Fruit fly (Drosophila melanogaster) whole organism, embryonic: ENCODE results near the gene CG2059.

ENCODE experiments used
- Adf1 ChIP-seq: fragments of 200-800 bp; sonication (Bioruptor generic); IDR thresholded peaks from 2 replicates; pipeline ENCODE4 v1.3.6; 2022; ENCODE audit warnings: missing biosample characterization, missing genetic modification characterization
- CG10209 ChIP-seq: fragments of 200-800 bp; sonication (Bioruptor generic); optimal IDR thresholded peaks from 3 replicates; lab custom pipeline; 2017; ENCODE audit warnings: missing biosample characterization, mild to moderate bottlenecking, missing genetic modification characterization, missing genetic modification reagents
- CG12155 ChIP-seq: fragments of 200-800 bp; sonication (Bioruptor generic); optimal IDR thresholded peaks from 3 replicates; lab custom pipeline; 2016; ENCODE audit warnings: missing biosample characterization, missing genetic modification characterization
- CG13624 ChIP-seq: fragments of 200-800 bp; sonication (Bioruptor generic); optimal IDR thresholded peaks from 2 replicates; lab custom pipeline; 2016; ENCODE audit warnings: missing biosample characterization, missing genetic modification characterization
- CG13775 ChIP-seq: fragments of 200-800 bp; sonication (Bioruptor generic); optimal IDR thresholded peaks from 3 replicates; lab custom pipeline; 2017; ENCODE audit warnings: missing biosample characterization, mild to moderate bottlenecking, missing genetic modification characterization
- CG15601 ChIP-seq: fragments of 200-800 bp; sonication (Bioruptor generic); optimal IDR thresholded peaks from 3 replicates; lab custom pipeline; 2019; ENCODE audit warnings: missing biosample characterization, mild to moderate bottlenecking, missing genetic modification characterization, moderate library complexity
- CG1602 ChIP-seq: fragments of 200-800 bp; sonication (Bioruptor generic); optimal IDR thresholded peaks from 3 replicates; lab custom pipeline; 2016; ENCODE audit warnings: missing biosample characterization, missing genetic modification characterization
- CG32772 ChIP-seq: fragments of 200-800 bp; sonication (Bioruptor generic); IDR thresholded peaks from 2 replicates; pipeline ENCODE4 v1.3.6; 2022; ENCODE audit warnings: missing biosample characterization, missing genetic modification characterization
- CG3995 ChIP-seq: fragments of 200-800 bp; sonication (Bioruptor generic); optimal IDR thresholded peaks from 3 replicates; lab custom pipeline; 2016; ENCODE audit warnings: missing biosample characterization, missing genetic modification characterization
- CG42726 ChIP-seq: fragments of 200-800 bp; sonication (Bioruptor generic); IDR thresholded peaks from 2 replicates; pipeline ENCODE4 v1.3.6; 2022; ENCODE audit warnings: missing biosample characterization, missing genetic modification characterization; ENCODE audit not compliant: partially characterized antibody
- CG4617 ChIP-seq: fragments of 200-800 bp; sonication (Bioruptor generic); optimal IDR thresholded peaks from 3 replicates; lab custom pipeline; 2016; ENCODE audit warnings: missing biosample characterization, missing genetic modification characterization, borderline replicate concordance
- CG5180 ChIP-seq: fragments of 200-800 bp; sonication (Bioruptor generic); optimal IDR thresholded peaks from 3 replicates; lab custom pipeline; 2017; ENCODE audit warnings: missing biosample characterization, missing genetic modification characterization, mild to moderate bottlenecking, moderate library complexity, missing genetic modification reagents
- CG5245 ChIP-seq: fragments of 200-800 bp; sonication (Bioruptor generic); optimal IDR thresholded peaks from 3 replicates; lab custom pipeline; 2016; ENCODE audit warnings: missing biosample characterization, missing genetic modification characterization
- CG7271 ChIP-seq: fragments of 200-800 bp; sonication (Bioruptor generic); optimal IDR thresholded peaks from 2 replicates; lab custom pipeline; 2018; ENCODE audit warnings: missing biosample characterization, mild to moderate bottlenecking, missing genetic modification characterization, moderate library complexity
- CG7357 ChIP-seq: fragments of 200-800 bp; sonication (Bioruptor generic); IDR thresholded peaks from 3 replicates; pipeline ENCODE4 v1.3.6; 2022; ENCODE audit warnings: missing biosample characterization, missing genetic modification characterization
- CG7987 ChIP-seq: fragments of 200-800 bp; sonication (Bioruptor generic); optimal IDR thresholded peaks from 2 replicates; lab custom pipeline; 2018; ENCODE audit warnings: missing biosample characterization, mild to moderate bottlenecking, missing genetic modification characterization, moderate library complexity
- CG8388 ChIP-seq: fragments of 200-800 bp; sonication (Bioruptor generic); optimal IDR thresholded peaks from 2 replicates; lab custom pipeline; 2019; ENCODE audit warnings: missing biosample characterization, mild to moderate bottlenecking, missing genetic modification characterization, moderate library complexity
- CG9437 ChIP-seq: fragments of 200-800 bp; sonication (Bioruptor generic); optimal IDR thresholded peaks from 2 replicates; lab custom pipeline; 2018; ENCODE audit warnings: missing biosample characterization, mild to moderate bottlenecking, missing genetic modification characterization
- CHES-1-like ChIP-seq: fragments of 200-800 bp; sonication (Bioruptor generic); optimal IDR thresholded peaks from 2 replicates; lab custom pipeline; 2016; ENCODE audit warnings: missing biosample characterization, missing genetic modification characterization
- D19B ChIP-seq: fragments of 200-800 bp; sonication (Bioruptor generic); optimal IDR thresholded peaks from 2 replicates; lab custom pipeline; 2017; ENCODE audit warnings: missing biosample characterization, mild to moderate bottlenecking, missing genetic modification characterization
- E2f1 ChIP-seq: fragments of 200-800 bp; sonication (Bioruptor generic); IDR thresholded peaks from 2 replicates; pipeline ENCODE4 v1.3.6; 2022; ENCODE audit warnings: missing biosample characterization, missing genetic modification characterization
- ERR ChIP-seq: fragments of 200-800 bp; sonication (Bioruptor generic); optimal IDR thresholded peaks from 2 replicates; lab custom pipeline; 2016; ENCODE audit warnings: missing biosample characterization, missing genetic modification characterization
- Gsc ChIP-seq: fragments of 200-800 bp; sonication (Bioruptor generic); IDR thresholded peaks from 2 replicates; pipeline ENCODE4 v1.3.6; 2022; ENCODE audit warnings: missing biosample characterization, missing genetic modification characterization
- Hr39 ChIP-seq: fragments of >200 bp; optimal IDR thresholded peaks from 2 replicates; lab custom pipeline; 2017
- Hsf ChIP-seq: fragments of 200-800 bp; sonication (Bioruptor generic); optimal IDR thresholded peaks from 3 replicates; lab custom pipeline; 2016; ENCODE audit warnings: missing biosample characterization, missing genetic modification characterization
- Usf ChIP-seq: fragments of 200-800 bp; sonication (Bioruptor generic); optimal IDR thresholded peaks from 2 replicates; lab custom pipeline; 2017; ENCODE audit warnings: missing genotype, missing biosample characterization, missing genetic modification characterization
- ab ChIP-seq: fragments of 200-800 bp; sonication (Bioruptor generic); optimal IDR thresholded peaks from 2 replicates; lab custom pipeline; 2016; ENCODE audit warnings: missing biosample characterization, missing genetic modification characterization
- ase ChIP-seq: fragments of 200-800 bp; sonication (Bioruptor generic); IDR thresholded peaks from 3 replicates; pipeline ENCODE4 v1.3.6; 2022; ENCODE audit warnings: missing biosample characterization, missing genetic modification characterization
- az2 ChIP-seq: fragments of 200-800 bp; sonication (Bioruptor generic); optimal IDR thresholded peaks from 3 replicates; lab custom pipeline; 2016; ENCODE audit warnings: missing biosample characterization, missing genetic modification characterization
- bbx ChIP-seq: fragments of 200-800 bp; sonication (Bioruptor generic); IDR thresholded peaks from 2 replicates; pipeline ENCODE4 v1.3.6; 2022; ENCODE audit warnings: missing biosample characterization, missing genetic modification characterization; ENCODE audit not compliant: partially characterized antibody
- croc ChIP-seq: fragments of 200-800 bp; sonication (Bioruptor generic); conservative IDR thresholded peaks from 3 replicates; pipeline ENCODE4 v1.3.6; 2022; ENCODE audit warnings: missing biosample characterization, missing genetic modification characterization
- crol ChIP-seq: fragments of 200-800 bp; sonication (Bioruptor generic); IDR thresholded peaks from 2 replicates; pipeline ENCODE4 v1.3.6; 2022; ENCODE audit warnings: missing biosample characterization, missing genetic modification characterization
- dan ChIP-seq: fragments of 200-800 bp; sonication (Bioruptor generic); IDR thresholded peaks from 2 replicates; pipeline ENCODE4 v1.3.6; 2022; ENCODE audit warnings: missing biosample characterization, missing genetic modification characterization
- danr ChIP-seq: fragments of 200-800 bp; sonication (Bioruptor generic); IDR thresholded peaks from 2 replicates; pipeline ENCODE4 v1.3.6; 2022; ENCODE audit warnings: missing biosample characterization, missing genetic modification characterization
- dpn ChIP-seq, 2 experiments: fragments of 200-800 bp; sonication (Bioruptor generic); optimal IDR thresholded peaks; 3 replicates each; lab custom pipeline; 2016; ENCODE audit warnings: missing biosample characterization in 2 of 2, missing genetic modification characterization in 2 of 2
- lola ChIP-seq, 3 experiments: fragments of >200 bp in 2 of 3; fragments of 200-800 bp in 1 of 3; sonication (Bioruptor generic) in 1 of 3; optimal IDR thresholded peaks; 2 replicates each; lab custom pipeline; 2017 to 2019; ENCODE audit warnings: missing biosample characterization in 3 of 3, missing genetic modification characterization in 3 of 3, mild to moderate bottlenecking in 1 of 3, moderate library complexity in 1 of 3
- nerfin-2 ChIP-seq: fragments of 200-800 bp; sonication (Bioruptor generic); IDR thresholded peaks from 2 replicates; pipeline ENCODE4 v1.3.6; 2022; ENCODE audit warnings: missing biosample characterization, missing genetic modification characterization; ENCODE audit not compliant: partially characterized antibody
- pfk ChIP-seq: fragments of 200-800 bp; sonication (Bioruptor generic); optimal IDR thresholded peaks from 2 replicates; lab custom pipeline; 2018; ENCODE audit warnings: missing biosample characterization, mild to moderate bottlenecking, missing genetic modification characterization, moderate library complexity
- rib ChIP-seq: fragments of 200-800 bp; sonication (Bioruptor generic); IDR thresholded peaks from 2 replicates; pipeline ENCODE4 v1.3.6; 2022; ENCODE audit warnings: missing biosample characterization, missing genetic modification characterization
- ro ChIP-seq: fragments of 200-800 bp; sonication (Bioruptor generic); IDR thresholded peaks from 2 replicates; pipeline ENCODE4 v1.3.6; 2022; ENCODE audit warnings: missing biosample characterization, missing genetic modification characterization
- sd ChIP-seq: fragments of 200-800 bp; sonication (Bioruptor generic); optimal IDR thresholded peaks from 3 replicates; lab custom pipeline; 2018; ENCODE audit warnings: missing biosample characterization, mild to moderate bottlenecking, missing genetic modification characterization, moderate library complexity
- sens ChIP-seq: fragments of 200-800 bp; sonication (Bioruptor generic); peaks from one replicate; lab custom pipeline; 2016; ENCODE audit warnings: missing biosample characterization, missing genetic modification characterization
- sob ChIP-seq: fragments of 200-800 bp; sonication (Bioruptor generic); IDR thresholded peaks from 2 replicates; pipeline ENCODE4 v1.3.6; 2022; ENCODE audit warnings: missing biosample characterization, missing genetic modification characterization
- sr ChIP-seq: fragments of 200-800 bp; sonication (Bioruptor generic); IDR thresholded peaks from 3 replicates; pipeline ENCODE4 v1.3.6; 2022; ENCODE audit warnings: missing biosample characterization, missing genetic modification characterization
- tio ChIP-seq: fragments of 200-800 bp; sonication (Bioruptor generic); optimal IDR thresholded peaks from 2 replicates; lab custom pipeline; 2017; ENCODE audit warnings: missing biosample characterization, missing genetic modification characterization, inconsistent platforms
- toy ChIP-seq: fragments of 200-800 bp; sonication (Bioruptor generic); IDR thresholded peaks from 2 replicates; pipeline ENCODE4 v1.3.6; 2022; ENCODE audit warnings: missing biosample characterization, missing genetic modification characterization
- usp ChIP-seq: fragments of >200 bp; optimal IDR thresholded peaks from 2 replicates; lab custom pipeline; 2017; ENCODE audit warnings: missing biosample characterization, missing genetic modification characterization
- vnd ChIP-seq: fragments of 200-800 bp; sonication (Bioruptor generic); IDR thresholded peaks from 3 replicates; pipeline ENCODE4 v1.3.6; 2022; ENCODE audit warnings: missing biosample characterization, missing genetic modification characterization; ENCODE audit not compliant: partially characterized antibody
- vvl ChIP-seq: fragments of 200-800 bp; sonication (Bioruptor generic); IDR thresholded peaks from 2 replicates; pipeline ENCODE4 v1.3.6; 2022; ENCODE audit warnings: missing biosample characterization, missing genetic modification characterization

The CG2059 gene

dm6 chrX:7306538-7307477 is 20.6 kb downstream of the CG2059 start (continued):
- peak; percentile 79 for TF ChIP-seq sd
- TF ChIP-seq ab (GFP tag; lab: Kevin White, UChicago) = peak; percentile 81
- TF ChIP-seq CG3995 (GFP tag; lab: Kevin White, UChicago) = peak; percentile 18
- TF ChIP-seq CG32772 (GFP tag; lab: Robert Waterston, UW) = peak; percentile 78
- TF ChIP-seq rib (GFP tag; lab: Robert Waterston, UW) = peak; percentile 86; the same call in 1 of the 2 replicates
- TF ChIP-seq crol (GFP tag; lab: Robert Waterston, UW) = peak; percentile 100
- peak; percentile 92 for TF ChIP-seq CG15601 (tag; lab: Kevin White, UChicago)
- no peak for TF ChIP-seq CG7987 (GFP tag; lab: Kevin White, UChicago)
- peak; percentile 22; the same call in 1 of the 2 replicates for TF ChIP-seq ro (GFP tag; lab: Robert Waterston, UW)
- peak; percentile 93 for TF ChIP-seq CG8388 (GFP tag; lab: Kevin White, UChicago)
- TF ChIP-seq az2 (GFP tag; lab: Kevin White, UChicago) = peak; percentile 85
- TF ChIP-seq Adf1 (GFP tag; lab: Robert Waterston, UW) = peak; percentile 94
- peak; percentile 85 for TF ChIP-seq sr
- peak; percentile 98 for TF ChIP-seq CG13775 (GFP tag; lab: Kevin White, UChicago)
- no peak for TF ChIP-seq ERR (GFP tag; lab: Kevin White, UChicago)
- peak; percentile 36; the same call in 1 of the 2 replicates for TF ChIP-seq bbx (GFP tag; lab: Robert Waterston, UW)
- TF ChIP-seq Gsc (GFP tag; lab: Robert Waterston, UW) = peak; percentile 74
- TF ChIP-seq tio (GFP tag; lab: Kevin White, UChicago) = peak; percentile 94
- no peak for TF ChIP-seq Hr39 (lab: Kevin White, UChicago)
- TF ChIP-seq lola (GFP tag; optimal IDR thresholded peaks at IDR 0.05; lab: Kevin White, UChicago) = peak in 1 of 3 experiments; percentile 98
- peak; percentile 87 for TF ChIP-seq Hsf (GFP tag; lab: Kevin White, UChicago)
- peak; percentile 53 for TF ChIP-seq sob
- TF ChIP-seq CG10209 (GFP tag; lab: Kevin White, UChicago) = peak; percentile 98
- TF ChIP-seq ase (GFP tag; lab: Robert Waterston, UW) = peak; percentile 63; the same call in 1 of the 3 replicates
- peak; percentile 76 for TF ChIP-seq CG12155
- peak; percentile 87 for TF ChIP-seq D19B (GFP tag; lab: Kevin White, UChicago)
- TF ChIP-seq danr (GFP tag; lab: Robert Waterston, UW) = peak; percentile 66
- TF ChIP-seq nerfin-2 = no peak
- peak; percentile 86 for TF ChIP-seq croc (GFP tag; lab: Robert Waterston, UW)
- TF ChIP-seq CHES-1-like (GFP tag; lab: Kevin White, UChicago) = peak; percentile 58
- peak; percentile 88 for TF ChIP-seq CG5180 (GFP tag; lab: Kevin White, UChicago)
- TF ChIP-seq toy (GFP tag; lab: Robert Waterston, UW) = no peak
- TF ChIP-seq usp (GFP tag; lab: Kevin White, UChicago) = no peak
- peak; percentile 95 for TF ChIP-seq sens (GFP tag; lab: Kevin White, UChicago)
- peak; percentile 53 for TF ChIP-seq CG7271 (tag; lab: Kevin White, UChicago)
- peak; percentile 97 for TF ChIP-seq Usf (GFP tag; lab: Kevin White, UChicago)
- TF ChIP-seq CG7357 (GFP tag; lab: Robert Waterston, UW) = peak; percentile 84
- peak; percentile 70 to 84 for TF ChIP-seq dpn (GFP tag; optimal IDR thresholded peaks at IDR 0.05; lab: Kevin White, UChicago)
- TF ChIP-seq pfk (GFP tag; lab: Kevin White, UChicago) = no peak
- TF ChIP-seq CG1602 = peak; percentile 93
- no peak for TF ChIP-seq vnd (GFP tag; lab: Robert Waterston, UW)
- TF ChIP-seq CG4617 = peak; percentile 37
- TF ChIP-seq CG42726 (GFP tag; lab: Robert Waterston, UW) = peak; percentile 60; the same call in 1 of the 2 replicates
- TF ChIP-seq CG13624 = peak; percentile 66
- peak; percentile 95 for TF ChIP-seq CG9437
- peak; percentile 63 for TF ChIP-seq dan (GFP tag; lab: Robert Waterston, UW)
- TF ChIP-seq CG5245 (GFP tag; lab: Kevin White, UChicago) = peak; percentile 67
- peak; percentile 43 for TF ChIP-seq vvl (GFP tag; lab: Robert Waterston, UW)
- TF ChIP-seq E2f1 (GFP tag; lab: Robert Waterston, UW) = peak; percentile 81
